Fruit fly (Drosophila melanogaster) Kc167 (cell line): Measurements from ENCODE around the gene Polr2L.

ENCODE experiments used
- Sin3A ChIP-seq: fragments of >200 bp; optimal IDR thresholded peaks from 2 replicates; lab custom pipeline; 2018; ENCODE audit warnings: missing external identifiers
- ttk ChIP-seq: sonication (Bioruptor generic); optimal IDR thresholded peaks from 2 replicates; lab custom pipeline; 2017; ENCODE audit warnings: missing external identifiers

- TF ChIP-seq ttk (lab: Kevin White, UChicago), result no peak
- no peak for TF ChIP-seq Sin3A (lab: Kevin White, UChicago)
Observed at dm6 chr3R:24749055-24749992, 32.0 kb downstream of the Polr2L start, which contains the start of gene tld.
